Worm (Caenorhabditis elegans) whole organism, L2 larva: ENCODE data around the gene skn-1.

Source experiments
- ama-1 ChIP-seq: fragments of 150-350 bp; optimal IDR thresholded peaks from 2 replicates; lab custom pipeline; 2018; ENCODE audit warnings: inconsistent platforms
- lin-11 ChIP-seq: fragments of 150-350 bp; sonication (generic microtip); optimal IDR thresholded peaks from 2 replicates; lab custom pipeline; 2014; ENCODE audit warnings: missing biosample characterization, missing genetic modification characterization, inconsistent platforms, mixed read lengths
- peb-1 ChIP-seq: fragments of 150-350 bp; optimal IDR thresholded peaks from 2 replicates; lab custom pipeline; 2014; ENCODE audit warnings: missing biosample characterization, missing genetic modification characterization
- unc-62 ChIP-seq: fragments of 150-350 bp; optimal IDR thresholded peaks from 2 replicates; lab custom pipeline; 2014; ENCODE audit warnings: missing biosample characterization, missing genetic modification reagents, missing genetic modification characterization
- ztf-1 ChIP-seq: fragments of 200-800 bp; sonication (Bioruptor generic); conservative IDR thresholded peaks from 2 replicates; pipeline ENCODE4 v1.3.6; 2022; ENCODE audit warnings: missing genetic modification characterization, missing compliant biosample characterization

ce11 chrIV:5652811-5653483, 7.2 kb downstream of the skn-1 start:
- TF ChIP-seq ama-1 (lab: Kevin White, UChicago): no peak
- no peak for TF ChIP-seq lin-11 (tag; lab: Kevin White, UChicago)
- no peak for TF ChIP-seq peb-1 (tag; lab: Kevin White, UChicago)
- no peak for TF ChIP-seq unc-62 (GFP tag; lab: Kevin White, UChicago)
- no peak for TF ChIP-seq ztf-1 (GFP tag; lab: Robert Waterston, UW)
